Fruit fly (Drosophila melanogaster): ENCODE results near the gene FucTA.

DNA sequence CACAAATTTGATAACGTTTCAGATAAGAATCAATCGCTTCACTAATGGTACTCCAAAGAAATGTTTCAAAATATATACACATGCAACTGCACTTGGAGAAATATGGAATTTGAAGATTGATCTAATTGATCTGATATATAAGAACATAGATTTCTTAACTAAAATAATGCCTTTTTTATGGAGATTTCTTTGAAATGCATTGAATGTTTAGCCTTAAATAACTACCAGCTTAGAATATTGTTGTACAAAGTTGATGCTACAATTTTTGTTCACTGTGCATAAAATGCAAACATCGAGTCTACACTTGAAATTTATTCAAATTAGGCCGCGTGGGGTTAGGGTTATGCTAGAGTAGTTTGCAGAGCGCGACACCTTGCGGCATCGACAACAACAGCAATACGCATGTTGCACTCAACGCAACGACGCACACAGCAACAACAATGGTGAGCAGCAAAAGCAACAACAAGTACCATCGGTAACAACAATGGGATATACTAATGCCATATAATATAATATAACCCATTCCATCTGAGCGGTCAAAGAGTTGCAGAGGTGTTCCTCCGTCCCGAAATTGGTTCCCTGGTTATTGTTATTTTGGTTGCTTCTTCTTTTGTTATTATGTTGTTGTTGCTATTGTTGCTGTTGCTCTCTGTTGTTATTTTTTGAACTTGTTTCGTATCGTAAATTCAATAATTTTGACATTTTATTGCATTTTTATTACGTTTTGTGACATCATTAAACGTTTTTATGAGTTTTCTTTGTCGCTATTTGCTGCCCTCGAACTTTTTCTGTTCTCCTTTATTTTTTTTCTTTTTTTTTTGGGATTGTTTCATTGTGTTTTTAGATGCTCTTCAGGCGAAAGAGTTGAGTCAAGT lies 52.5 kb downstream of the FucTA start:
- TF ChIP-seq CG14655 (GFP tag; optimal IDR thresholded peaks at IDR 0.05): no peak
- TF ChIP-seq CG34367 (tag; optimal IDR thresholded peaks at IDR 0.05): no peak
- no peak for TF ChIP-seq CG9948 (tag; optimal IDR thresholded peaks at IDR 0.05)
- no peak for TF ChIP-seq D1 (tag; optimal IDR thresholded peaks at IDR 0.05)
- TF ChIP-seq gl (tag; optimal IDR thresholded peaks at IDR 0.05): no peak
- no peak for TF ChIP-seq CG10348 (GFP tag; IDR thresholded peaks at IDR 0.05)
- TF ChIP-seq CG15710 (tag; optimal IDR thresholded peaks at IDR 0.05): no peak
